Worm (Caenorhabditis elegans): ENCODE results near the gene C06E7.4.

C06E7.4 gene

ce11 chrIV:5859876-5860275 lies at the start of gene C06E7.4:
Gene C06E7.4, minus strand, starts transcription at chrIV:5859976.
- no peak for TF ChIP-seq skn-1 (tag; optimal IDR thresholded peaks at IDR 0.05)
- no peak for TF ChIP-seq sma-3 (GFP tag; optimal IDR thresholded peaks at IDR 0.05)
- TF ChIP-seq mab-5 (tag; optimal IDR thresholded peaks at IDR 0.05): no peak
- TF ChIP-seq ceh-16 (tag; optimal IDR thresholded peaks at IDR 0.05): no peak
- no peak for TF ChIP-seq sma-9 (GFP tag; optimal IDR thresholded peaks at IDR 0.05)
- no peak for TF ChIP-seq sma-9 (tag; optimal IDR thresholded peaks at IDR 0.05)

ce11 chrIV:5903305-5903778 lies 43.6 kb upstream of the C06E7.4 start, which contains the start of gene H04M03.12:
Gene H04M03.12, minus strand, starts transcription at chrIV:5903355.
- no peak for TF ChIP-seq unc-55 (GFP tag; optimal IDR thresholded peaks at IDR 0.05)
- no peak for TF ChIP-seq zag-1 (tag; optimal IDR thresholded peaks at IDR 0.05)
- no peak for TF ChIP-seq nhr-21 (tag; optimal IDR thresholded peaks at IDR 0.05)
- no peak for TF ChIP-seq mab-5 (tag; optimal IDR thresholded peaks at IDR 0.05)
- no peak for TF ChIP-seq unc-62 (GFP tag; optimal IDR thresholded peaks at IDR 0.05)
- TF ChIP-seq egl-27 (tag; optimal IDR thresholded peaks at IDR 0.05): no peak
- TF ChIP-seq mdl-1 (tag; optimal IDR thresholded peaks at IDR 0.05): no peak
- TF ChIP-seq nhr-11 (tag; optimal IDR thresholded peaks at IDR 0.05): no peak
- no peak for TF ChIP-seq gmeb-1 (tag; optimal IDR thresholded peaks at IDR 0.05)
- TF ChIP-seq aly-2 (tag; optimal IDR thresholded peaks at IDR 0.05): no peak
- TF ChIP-seq fos-1 (tag; optimal IDR thresholded peaks at IDR 0.05): no peak
- TF ChIP-seq sem-4 (tag; optimal IDR thresholded peaks at IDR 0.05): no peak
- TF ChIP-seq ceh-82 (tag; optimal IDR thresholded peaks at IDR 0.05): no peak
- TF ChIP-seq R02D3.7 (tag; optimal IDR thresholded peaks at IDR 0.05): no peak
- no peak for TF ChIP-seq ztf-11 (tag; optimal IDR thresholded peaks at IDR 0.05)
- no peak for TF ChIP-seq nhr-237 (tag; optimal IDR thresholded peaks at IDR 0.05)
- no peak for TF ChIP-seq nhr-6 (tag; optimal IDR thresholded peaks at IDR 0.05)
- TF ChIP-seq dmd-4 (tag; optimal IDR thresholded peaks at IDR 0.05): no peak
- TF ChIP-seq ztf-4 (tag; optimal IDR thresholded peaks at IDR 0.05): no peak
- TF ChIP-seq elt-1 (tag; optimal IDR thresholded peaks at IDR 0.05): no peak

ce11 chrIV:5902730-5903129 lies 43.0 kb upstream of the C06E7.4 start:
- no peak for TF ChIP-seq F13H6.1 (tag; optimal IDR thresholded peaks at IDR 0.05)
- TF ChIP-seq zag-1 (tag; optimal IDR thresholded peaks at IDR 0.05): no peak
- TF ChIP-seq egl-27 (tag; optimal IDR thresholded peaks at IDR 0.05): no peak
- TF ChIP-seq crh-2 (tag; optimal IDR thresholded peaks at IDR 0.05): no peak
- no peak for TF ChIP-seq nhr-21 (tag; optimal IDR thresholded peaks at IDR 0.05)
- no peak for TF ChIP-seq nhr-237 (tag; optimal IDR thresholded peaks at IDR 0.05)
- TF ChIP-seq elt-1 (tag; optimal IDR thresholded peaks at IDR 0.05): no peak
- TF ChIP-seq ceh-82 (tag; optimal IDR thresholded peaks at IDR 0.05): no peak
- TF ChIP-seq unc-55 (GFP tag; optimal IDR thresholded peaks at IDR 0.05): no peak
- no peak for TF ChIP-seq sma-9 (GFP tag; optimal IDR thresholded peaks at IDR 0.05)
- TF ChIP-seq sma-9 (tag; optimal IDR thresholded peaks at IDR 0.05): no peak
- no peak for TF ChIP-seq nhr-77 (tag; optimal IDR thresholded peaks at IDR 0.05)
- TF ChIP-seq skn-1 (tag; optimal IDR thresholded peaks at IDR 0.05): no peak
- no peak for TF ChIP-seq Y55F3AM.14 (GFP tag; optimal IDR thresholded peaks at IDR 0.05)
- no peak for TF ChIP-seq sma-3 (GFP tag; optimal IDR thresholded peaks at IDR 0.05)
- no peak for TF ChIP-seq dmd-4 (tag; optimal IDR thresholded peaks at IDR 0.05)
- no peak for TF ChIP-seq nhr-12 (tag; optimal IDR thresholded peaks at IDR 0.05)
- no peak for TF ChIP-seq unc-62 (GFP tag; optimal IDR thresholded peaks at IDR 0.05)
- TF ChIP-seq snpc-4 (tag; optimal IDR thresholded peaks at IDR 0.05): no peak

- no peak for TF ChIP-seq nhr-129 (tag; optimal IDR thresholded peaks at IDR 0.05)
- no peak for TF ChIP-seq F13H6.1 (tag; optimal IDR thresholded peaks at IDR 0.05)
- TF ChIP-seq nhr-10 (tag; optimal IDR thresholded peaks at IDR 0.05): no peak
- TF ChIP-seq mab-5 (tag; optimal IDR thresholded peaks at IDR 0.05): no peak
- no peak for TF ChIP-seq ztf-11 (tag; optimal IDR thresholded peaks at IDR 0.05)
- TF ChIP-seq aly-2 (tag; optimal IDR thresholded peaks at IDR 0.05): no peak
- no peak for TF ChIP-seq ztf-1 (GFP tag; conservative IDR thresholded peaks at IDR 0.05)
- TF ChIP-seq dmd-4 (tag; optimal IDR thresholded peaks at IDR 0.05): no peak
- no peak for TF ChIP-seq blmp-1 (tag; optimal IDR thresholded peaks at IDR 0.05; ENCODE audit: insufficient read depth)
- no peak for TF ChIP-seq nhr-6 (tag; optimal IDR thresholded peaks at IDR 0.05)
- TF ChIP-seq sma-3 (GFP tag; optimal IDR thresholded peaks at IDR 0.05): no peak
- TF ChIP-seq lin-11 (tag; optimal IDR thresholded peaks at IDR 0.05): no peak
- no peak for TF ChIP-seq mdl-1 (tag; optimal IDR thresholded peaks at IDR 0.05)
- TF ChIP-seq egl-27 (tag; optimal IDR thresholded peaks at IDR 0.05): no peak
- no peak for TF ChIP-seq nhr-23 (tag; optimal IDR thresholded peaks at IDR 0.05)
- TF ChIP-seq ztf-4 (tag; optimal IDR thresholded peaks at IDR 0.05): no peak
- TF ChIP-seq nhr-237 (tag; optimal IDR thresholded peaks at IDR 0.05): no peak
These were observed 36.6 kb upstream of the C06E7.4 start, which contains the start of gene pck-3 for ce11 chrIV:5896341-5896740. Gene pck-3, plus strand, starts transcription at chrIV:5896641.
